Worm (Caenorhabditis elegans) whole organism, early embryonic: Measurements from ENCODE around the gene fbxc-17.
"Not testable (repeated sequence)": the region's sequence is repeated elsewhere in the genome, so short reads cannot be mapped to it uniquely, and the experiment has no call there.

Experiments
- B0310.2 ChIP-seq: sonication (generic microtip); optimal IDR thresholded peaks from 2 replicates; lab custom pipeline; 2016; ENCODE audit warnings: mild to moderate bottlenecking, missing genetic modification characterization, missing compliant biosample characterization
- ama-1 ChIP-seq: fragments of 150-350 bp; optimal IDR thresholded peaks from 2 replicates; lab custom pipeline; 2014
- ceh-13 ChIP-seq: fragments of 200-800 bp; sonication (Bioruptor generic); optimal IDR thresholded peaks from 2 replicates; lab custom pipeline; 2018; ENCODE audit warnings: mild to moderate bottlenecking, missing genetic modification characterization, missing compliant biosample characterization
- hmbx-1 ChIP-seq: sonication (generic microtip); optimal IDR thresholded peaks from 2 replicates; lab custom pipeline; 2016; ENCODE audit warnings: mild to moderate bottlenecking, missing genetic modification characterization, missing compliant biosample characterization
- pes-1 ChIP-seq: fragments of 200-800 bp; sonication (Bioruptor generic); IDR thresholded peaks from 2 replicates; pipeline ENCODE4 v1.3.6; 2022; ENCODE audit warnings: missing genetic modification reagents, missing genetic modification characterization, missing compliant biosample characterization
- tra-4 ChIP-seq: sonication (generic microtip); optimal IDR thresholded peaks from 2 replicates; lab custom pipeline; 2017; ENCODE audit warnings: missing genetic modification characterization, missing compliant biosample characterization

DNA sequence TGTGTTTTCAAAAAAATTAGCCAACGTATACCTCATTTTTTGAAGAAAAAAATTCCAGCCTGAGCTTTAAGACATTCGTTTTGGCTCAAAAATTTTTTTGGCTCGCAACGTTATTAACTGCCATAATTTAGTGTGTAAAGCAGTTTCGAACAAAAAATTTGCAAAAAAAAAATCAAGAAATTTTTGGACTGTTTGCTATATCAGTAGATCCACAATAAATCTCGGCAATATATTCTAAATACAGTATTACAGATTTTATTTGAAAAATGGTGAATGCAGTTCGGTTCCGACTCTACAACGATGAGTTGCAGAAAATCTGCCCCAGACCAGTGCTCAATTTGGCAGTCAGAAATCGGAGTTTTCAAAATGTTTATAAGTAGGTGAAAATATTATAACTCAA is 10.9 kb downstream of the fbxc-17 start, which contains the start of gene C32B5.6:
- TF ChIP-seq B0310.2 (tag; lab: Kevin White, UChicago); ceh-13 (GFP tag; lab: Kevin White, UChicago); ama-1 (lab: Kevin White, UChicago); tra-4 (tag; lab: Kevin White, UChicago); hmbx-1 (tag; lab: Kevin White, UChicago); pes-1 (GFP tag; lab: Robert Waterston, UW): not testable (repeated sequence)
